Worm (Caenorhabditis elegans) whole organism, L3 larva: ENCODE measurements around the gene best-24.

Experiments
- R02D3.7 ChIP-seq: fragments of 150-350 bp; optimal IDR thresholded peaks from 2 replicates; lab custom pipeline; 2014; ENCODE audit warnings: missing biosample characterization, missing genetic modification characterization
- ZK546.5 ChIP-seq: sonication (generic microtip); optimal IDR thresholded peaks from 2 replicates; lab custom pipeline; 2017; ENCODE audit warnings: missing biosample characterization, missing genetic modification characterization
- aly-2 ChIP-seq: fragments of 150-350 bp; optimal IDR thresholded peaks from 2 replicates; lab custom pipeline; 2014; ENCODE audit warnings: missing biosample characterization, missing genetic modification characterization
- ama-1 ChIP-seq: fragments of 150-350 bp; optimal IDR thresholded peaks from 2 replicates; lab custom pipeline; 2018
- ceh-16 ChIP-seq: sonication (generic microtip); optimal IDR thresholded peaks from 2 replicates; lab custom pipeline; 2017; ENCODE audit warnings: missing biosample characterization, missing genetic modification characterization
- ceh-9 ChIP-seq: sonication (generic microtip); optimal IDR thresholded peaks from 2 replicates; lab custom pipeline; 2018; ENCODE audit warnings: missing biosample characterization, missing genetic modification characterization
- daf-12 ChIP-seq: fragments of 150-350 bp; optimal IDR thresholded peaks from 2 replicates; lab custom pipeline; 2014; ENCODE audit warnings: missing biosample characterization, missing genetic modification reagents, missing genetic modification characterization
- egl-27 ChIP-seq: sonication (generic microtip); optimal IDR thresholded peaks from 4 replicates; lab custom pipeline; 2017; ENCODE audit warnings: missing biosample characterization, missing genetic modification reagents, missing genetic modification characterization
- egl-5 ChIP-seq: fragments of 150-350 bp; optimal IDR thresholded peaks from 2 replicates; lab custom pipeline; 2017; ENCODE audit warnings: missing biosample characterization, missing genetic modification reagents, missing genetic modification characterization, inconsistent platforms
- elt-2 ChIP-seq: sonication (generic microtip); optimal IDR thresholded peaks from 2 replicates; lab custom pipeline; 2016; ENCODE audit warnings: missing genetic modification reagents, mild to moderate bottlenecking, missing genetic modification characterization, missing compliant biosample characterization
- elt-3 ChIP-seq, 3 experiments: fragments of 150-350 bp in 1 of 3; sonication (generic microtip) in 2 of 3; optimal IDR thresholded peaks; 2 replicates in 2 of 3; 4 replicates in 1 of 3; lab custom pipeline; 2014 to 2017; ENCODE audit warnings: missing biosample characterization in 3 of 3, missing genetic modification characterization in 3 of 3
- eor-1 ChIP-seq, 2 experiments: fragments of 150-350 bp; optimal IDR thresholded peaks; 2 replicates each; lab custom pipeline; 2014 to 2018; ENCODE audit warnings: missing biosample characterization in 2 of 2, missing genetic modification characterization in 2 of 2
- fkh-10 ChIP-seq: sonication (generic microtip); optimal IDR thresholded peaks from 2 replicates; lab custom pipeline; 2017; ENCODE audit warnings: missing biosample characterization, missing genetic modification reagents, missing genetic modification characterization
- fos-1 ChIP-seq: fragments of 150-350 bp; optimal IDR thresholded peaks from 2 replicates; lab custom pipeline; 2014; ENCODE audit warnings: missing biosample characterization, missing genetic modification characterization
- hmg-11 ChIP-seq: sonication (generic microtip); optimal IDR thresholded peaks from 2 replicates; lab custom pipeline; 2016; ENCODE audit warnings: missing genetic modification characterization, missing compliant biosample characterization
- jun-1 ChIP-seq: fragments of 150-350 bp; optimal IDR thresholded peaks from 2 replicates; lab custom pipeline; 2014; ENCODE audit warnings: missing biosample characterization, missing genetic modification reagents, missing genetic modification characterization
- lin-15B ChIP-seq: fragments of 150-350 bp; optimal IDR thresholded peaks from 2 replicates; lab custom pipeline; 2014; ENCODE audit warnings: missing biosample characterization, missing genetic modification characterization
- lsy-12 ChIP-seq: sonication (generic microtip); optimal IDR thresholded peaks from 2 replicates; lab custom pipeline; 2016; ENCODE audit warnings: mild to moderate bottlenecking, missing genetic modification characterization, missing compliant biosample characterization
- mdl-1 ChIP-seq: fragments of 150-350 bp; optimal IDR thresholded peaks from 2 replicates; lab custom pipeline; 2014; ENCODE audit warnings: missing biosample characterization, missing genetic modification characterization
- nfya-1 ChIP-seq: sonication (generic microtip); optimal IDR thresholded peaks from 2 replicates; lab custom pipeline; 2017; ENCODE audit warnings: missing genetic modification characterization, mild to moderate bottlenecking, missing compliant biosample characterization, antibody characterized with exemption, moderate library complexity; ENCODE audit not compliant: insufficient read depth
- nhr-12 ChIP-seq: fragments of 150-350 bp; optimal IDR thresholded peaks from 2 replicates; lab custom pipeline; 2014; ENCODE audit warnings: missing biosample characterization, missing genetic modification characterization
- nhr-23 ChIP-seq: fragments of 150-350 bp; optimal IDR thresholded peaks from 2 replicates; lab custom pipeline; 2014; ENCODE audit warnings: missing biosample characterization, missing genetic modification reagents, missing genetic modification characterization
- nhr-25 ChIP-seq: sonication (generic microtip); optimal IDR thresholded peaks from 2 replicates; lab custom pipeline; 2017; ENCODE audit warnings: missing biosample characterization, missing genetic modification characterization
- nhr-28 ChIP-seq: fragments of 150-350 bp; optimal IDR thresholded peaks from 2 replicates; lab custom pipeline; 2014; ENCODE audit warnings: missing biosample characterization, missing genetic modification characterization
- nhr-43 ChIP-seq: sonication (generic microtip); optimal IDR thresholded peaks from 2 replicates; lab custom pipeline; 2016; ENCODE audit warnings: mild to moderate bottlenecking, missing genetic modification characterization, missing compliant biosample characterization; ENCODE audit not compliant: poor library complexity, severe bottlenecking
- nhr-67 ChIP-seq: fragments of 150-350 bp; optimal IDR thresholded peaks from 2 replicates; lab custom pipeline; 2014; ENCODE audit warnings: missing biosample characterization, missing genetic modification characterization
- nhr-76 ChIP-seq: fragments of 150-350 bp; sonication (generic microtip); optimal IDR thresholded peaks from 5 replicates; lab custom pipeline; 2014; ENCODE audit warnings: missing biosample characterization, missing genetic modification characterization
- nhr-77 ChIP-seq: fragments of 150-350 bp; optimal IDR thresholded peaks from 2 replicates; lab custom pipeline; 2014; ENCODE audit warnings: missing biosample characterization, missing genetic modification characterization
- pha-4 ChIP-seq: fragments of 150-350 bp; optimal IDR thresholded peaks from 2 replicates; lab custom pipeline; 2014; ENCODE audit warnings: missing biosample characterization, missing genetic modification reagents, missing genetic modification characterization
- pqm-1 ChIP-seq: fragments of 150-350 bp; optimal IDR thresholded peaks from 2 replicates; lab custom pipeline; 2017; ENCODE audit warnings: missing biosample characterization, missing genetic modification characterization, inconsistent platforms
- sea-2 ChIP-seq: fragments of 150-350 bp; sonication (generic microtip); optimal IDR thresholded peaks from 4 replicates; lab custom pipeline; 2014; ENCODE audit warnings: missing biosample characterization, missing genetic modification reagents, missing genetic modification characterization
- skn-1 ChIP-seq: fragments of 150-350 bp; optimal IDR thresholded peaks from 2 replicates; lab custom pipeline; 2014; ENCODE audit warnings: missing biosample characterization, missing genetic modification characterization
- tbx-2 ChIP-seq: sonication (generic microtip); optimal IDR thresholded peaks from 2 replicates; lab custom pipeline; 2016; ENCODE audit warnings: mild to moderate bottlenecking, missing genetic modification characterization, missing compliant biosample characterization
- unc-39 ChIP-seq: sonication (generic microtip); optimal IDR thresholded peaks from 4 replicates; lab custom pipeline; 2017; ENCODE audit warnings: missing biosample characterization, missing genetic modification characterization
- zag-1 ChIP-seq: fragments of 150-350 bp; optimal IDR thresholded peaks from 2 replicates; lab custom pipeline; 2014; ENCODE audit warnings: missing biosample characterization, missing genetic modification characterization
- ztf-4 ChIP-seq: fragments of 150-350 bp; optimal IDR thresholded peaks from 2 replicates; lab custom pipeline; 2014; ENCODE audit warnings: missing biosample characterization, missing genetic modification characterization

The best-24 gene

ce11 chrIII:7877090-7877489 lies 23.7 kb upstream of the best-24 start:
- TF ChIP-seq lin-15B (tag; lab: Kevin White, UChicago) (no peak), eor-1 (tag; optimal IDR thresholded peaks at IDR 0.05; lab: Kevin White, UChicago) (no peak), R02D3.7 (no peak), ceh-9 (tag; lab: Kevin White, UChicago) (no peak), daf-12 (tag; lab: Kevin White, UChicago) (no peak), unc-39 (tag; lab: Kevin White, UChicago) (no peak), ztf-4 (no peak), hmg-11 (no peak), skn-1 (tag; lab: Kevin White, UChicago) (no peak), elt-2 (no peak)

ce11 chrIII:7878852-7879329 lies 21.9 kb upstream of the best-24 start, which contains the start of gene sup-18:
TSS of gene sup-18 (minus strand) at chrIII:7878902.
- TF ChIP-seq hmg-11 (no peak), lin-15B (tag; lab: Kevin White, UChicago) (no peak), R02D3.7 (no peak), jun-1 (tag; lab: Kevin White, UChicago) (no peak), nhr-12 (tag; lab: Kevin White, UChicago) (no peak), elt-3 (tag; optimal IDR thresholded peaks at IDR 0.05; lab: Kevin White, UChicago) (no peak), zag-1 (tag; lab: Kevin White, UChicago) (no peak), nhr-28 (no peak), daf-12 (tag; lab: Kevin White, UChicago) (no peak), nhr-67 (tag; lab: Kevin White, UChicago) (no peak), eor-1 (tag; optimal IDR thresholded peaks at IDR 0.05; lab: Kevin White, UChicago) (no peak), skn-1 (tag; lab: Kevin White, UChicago) (no peak), ama-1 (lab: Kevin White, UChicago) (no peak), nhr-76 (no peak)
- TF ChIP-seq, all 47 proteins: peak for 0

- TF ChIP-seq lsy-12 (no peak), ama-1 (lab: Kevin White, UChicago) (no peak), elt-2 (no peak), nhr-67 (tag; lab: Kevin White, UChicago) (no peak), ceh-16 (tag; lab: Kevin White, UChicago) (no peak), fos-1 (tag; lab: Kevin White, UChicago) (no peak), nhr-28 (no peak), egl-5 (tag; lab: Kevin White, UChicago) (no peak), tbx-2 (tag; lab: Kevin White, UChicago) (no peak), nhr-25 (tag; lab: Kevin White, UChicago) (no peak), jun-1 (tag; lab: Kevin White, UChicago) (no peak), daf-12 (tag; lab: Kevin White, UChicago) (no peak), sea-2 (no peak), zag-1 (tag; lab: Kevin White, UChicago) (no peak), pha-4 (tag; lab: Kevin White, UChicago) (no peak), ZK546.5 (tag; lab: Kevin White, UChicago) (no peak), nhr-77 (no peak), hmg-11 (no peak), nhr-23 (tag; lab: Kevin White, UChicago) (no peak)
Measured at ce11 chrIII:7880132-7880715, 20.6 kb upstream of the best-24 start.

- no peak for TF ChIP-seq ceh-16 (tag; lab: Kevin White, UChicago)
- no peak for TF ChIP-seq ztf-4
- TF ChIP-seq mdl-1 (tag; lab: Kevin White, UChicago): no peak
- TF ChIP-seq nhr-28: no peak
- TF ChIP-seq aly-2 (tag; lab: Kevin White, UChicago): no peak
- no peak for TF ChIP-seq elt-2
- TF ChIP-seq ceh-9 (tag; lab: Kevin White, UChicago): no peak
- TF ChIP-seq fos-1 (tag; lab: Kevin White, UChicago): no peak
- TF ChIP-seq pqm-1 (tag; lab: Kevin White, UChicago): no peak
- no peak for TF ChIP-seq fkh-10
- TF ChIP-seq nfya-1 (tag; lab: Kevin White, UChicago): no peak
- TF ChIP-seq egl-27 (tag; lab: Kevin White, UChicago): no peak
- no peak for TF ChIP-seq ama-1 (lab: Kevin White, UChicago)
- no peak for TF ChIP-seq pha-4 (tag; lab: Kevin White, UChicago)
- TF ChIP-seq nhr-76: no peak
- TF ChIP-seq unc-39 (tag; lab: Kevin White, UChicago): no peak
- no peak for TF ChIP-seq zag-1 (tag; lab: Kevin White, UChicago)
- TF ChIP-seq nhr-43 (tag; lab: Kevin White, UChicago): no peak
- no peak for TF ChIP-seq nhr-67 (tag; lab: Kevin White, UChicago)
Measured at ce11 chrIII:7882900-7883299, 17.9 kb upstream of the best-24 start, which contains the start of gene ZK688.9. TSS of gene ZK688.9 (minus strand) at chrIII:7883000.
